Comparison of ENCODE assay signal across 1 fruit fly cellular context in the genomic region with DNA sequence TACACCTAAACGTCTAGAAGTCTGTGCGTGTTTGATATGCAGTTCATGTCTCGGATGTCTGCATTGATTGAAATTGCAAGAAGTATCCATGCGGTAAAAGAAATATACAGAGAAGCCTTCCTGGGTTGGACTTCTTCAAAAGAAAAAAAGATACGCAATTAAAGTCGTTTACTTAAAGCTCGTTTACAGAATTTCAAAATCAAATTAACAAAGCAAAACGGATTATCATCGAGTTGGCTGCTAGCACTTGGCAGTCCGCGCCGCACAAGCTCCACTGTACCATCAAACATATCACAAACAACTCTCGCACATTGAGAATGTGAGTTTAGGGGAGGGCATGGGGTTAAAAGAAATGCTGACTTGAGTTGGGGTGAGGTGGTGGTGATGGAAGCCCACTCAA.
TF ChIP-seq lines count a peak whose summit lies in the region.

No protein-coding gene starts in this region.

TF ChIP-seq in whole organism, embryonic, 481 proteins besides CTCF, POLR2A, EP300 and RAD21 (continued from another document and continues in another):
- TF ChIP-seq gcm (GFP tag; optimal IDR thresholded peaks at IDR 0.05; lab: Kevin White, UChicago) (peak; percentile 61), ash1 (GFP tag; optimal IDR thresholded peaks at IDR 0.05; lab: Kevin White, UChicago) (no peak), CG2129 (GFP tag; IDR thresholded peaks at IDR 0.05; lab: Robert Waterston, UW; ENCODE audit: partially characterized antibody) (no peak), repo (GFP tag; optimal IDR thresholded peaks at IDR 0.05; lab: Kevin White, UChicago) (peak; percentile 50), lmd (GFP tag; IDR thresholded peaks at IDR 0.05; lab: Robert Waterston, UW) (peak; percentile 72), HHEX (GFP tag; optimal IDR thresholded peaks at IDR 0.05; lab: Kevin White, UChicago) (peak; percentile 47), ro (GFP tag; IDR thresholded peaks at IDR 0.05; lab: Robert Waterston, UW) (0 out of 2 replicates have a peak, but pooled peaks have one; percentile 24), CG12071 (GFP tag; optimal IDR thresholded peaks at IDR 0.05; lab: Kevin White, UChicago) (peak; percentile 63), nau (GFP tag; optimal IDR thresholded peaks at IDR 0.05; lab: Kevin White, UChicago) (peak; percentile 12), Nf-YC (tag; optimal IDR thresholded peaks at IDR 0.05; lab: Kevin White, UChicago) (no peak), sim (GFP tag; IDR thresholded peaks at IDR 0.05; lab: Robert Waterston, UW) (no peak), lov (optimal IDR thresholded peaks at IDR 0.05; lab: Kevin White, UChicago) (no peak), lov (GFP tag; IDR thresholded peaks at IDR 0.05; lab: Robert Waterston, UW) (peak; percentile 84), dimm (GFP tag; IDR thresholded peaks at IDR 0.05; lab: Robert Waterston, UW) (0 out of 2 replicates have a peak, but pooled peaks have one; percentile 43), Meics (GFP tag; optimal IDR thresholded peaks at IDR 0.05; lab: Kevin White, UChicago) (peak; percentile 51), E2f1 (GFP tag; IDR thresholded peaks at IDR 0.05; lab: Robert Waterston, UW) (peak; percentile 64), odd (GFP tag; optimal IDR thresholded peaks at IDR 0.05; lab: Kevin White, UChicago) (peak; percentile 53), B-H2 (GFP tag; optimal IDR thresholded peaks at IDR 0.05; lab: Kevin White, UChicago) (no peak), gsb-n (tag; optimal IDR thresholded peaks at IDR 0.05; lab: Kevin White, UChicago) (peak; percentile 75), CG9817 (tag; optimal IDR thresholded peaks at IDR 0.05; lab: Kevin White, UChicago) (peak; percentile 64), CG33557 (GFP tag; optimal IDR thresholded peaks at IDR 0.05; lab: Kevin White, UChicago) (peak; percentile 73), CG4424 (GFP tag; optimal IDR thresholded peaks at IDR 0.05; lab: Kevin White, UChicago) (peak; percentile 75), CG13287 (GFP tag; IDR thresholded peaks at IDR 0.05; lab: Robert Waterston, UW; ENCODE audit: partially characterized antibody) (no peak), Hr51 (GFP tag; optimal IDR thresholded peaks at IDR 0.05; lab: Kevin White, UChicago) (peak in 1 of 2 experiments; percentile 68), tll (GFP tag; optimal IDR thresholded peaks at IDR 0.05; lab: Kevin White, UChicago) (no peak), tap (tag; optimal IDR thresholded peaks at IDR 0.05; lab: Kevin White, UChicago) (peak; percentile 72), Tbp (GFP tag; optimal IDR thresholded peaks at IDR 0.05; lab: Kevin White, UChicago) (no peak), CG11456 (GFP tag; IDR thresholded peaks at IDR 0.05; lab: Robert Waterston, UW) (peak; percentile 72), Spps (tag; optimal IDR thresholded peaks at IDR 0.05; lab: Kevin White, UChicago) (peak; percentile 75), CG2678 (tag; optimal IDR thresholded peaks at IDR 0.05; lab: Kevin White, UChicago) (peak; percentile 73), pho (GFP tag; optimal IDR thresholded peaks at IDR 0.05; lab: Kevin White, UChicago) (no peak), trem (tag; optimal IDR thresholded peaks at IDR 0.05; lab: Kevin White, UChicago) (peak; percentile 68), sens (GFP tag; lab: Kevin White, UChicago) (peak; percentile 96), CG4854 (GFP tag; optimal IDR thresholded peaks at IDR 0.05; lab: Kevin White, UChicago) (peak; percentile 43), CG14667 (GFP tag; IDR thresholded peaks at IDR 0.05; lab: Robert Waterston, UW) (peak; percentile 63), aop (GFP tag; IDR thresholded peaks at IDR 0.05; lab: Robert Waterston, UW) (0 out of 2 replicates have a peak, but pooled peaks have one; percentile 32), CG12659 (GFP tag; optimal IDR thresholded peaks at IDR 0.05; lab: Kevin White, UChicago) (peak; percentile 62), CG11085 (GFP tag; IDR thresholded peaks at IDR 0.05; lab: Robert Waterston, UW) (no peak; the same call in 1 of the 2 replicates), YL-1 (GFP tag; optimal IDR thresholded peaks at IDR 0.05; lab: Kevin White, UChicago) (no peak), kni (GFP tag; optimal IDR thresholded peaks at IDR 0.05; lab: Kevin White, UChicago) (peak; percentile 12), mld (GFP tag; IDR thresholded peaks at IDR 0.05; lab: Robert Waterston, UW; ENCODE audit: partially characterized antibody) (no peak), p53 (GFP tag; optimal IDR thresholded peaks at IDR 0.05; lab: Kevin White, UChicago) (no peak), CG17612 (GFP tag; IDR thresholded peaks at IDR 0.05; lab: Robert Waterston, UW) (no peak), ken (GFP tag; IDR thresholded peaks at IDR 0.05; lab: Robert Waterston, UW) (peak; percentile 85), Atf-2 (GFP tag; optimal IDR thresholded peaks at IDR 0.05; lab: Kevin White, UChicago) (peak; percentile 59), CG15696 (tag; optimal IDR thresholded peaks at IDR 0.05; lab: Kevin White, UChicago) (peak; percentile 69), ato (GFP tag; IDR thresholded peaks at IDR 0.05; lab: Robert Waterston, UW; ENCODE audit: partially characterized antibody) (no peak), CG1603 (tag; optimal IDR thresholded peaks at IDR 0.05; lab: Kevin White, UChicago) (peak; percentile 85), jing (GFP tag; optimal IDR thresholded peaks at IDR 0.05; lab: Kevin White, UChicago) (peak; percentile 64), tin (GFP tag; optimal IDR thresholded peaks at IDR 0.05; lab: Kevin White, UChicago) (peak; percentile 87), Dbx (GFP tag; IDR thresholded peaks at IDR 0.05; lab: Robert Waterston, UW) (0 out of 3 replicates have a peak, but pooled peaks have one; percentile 21), CG12769 (tag; optimal IDR thresholded peaks at IDR 0.05; lab: Kevin White, UChicago) (peak; percentile 60), Ravus (GFP tag; IDR thresholded peaks at IDR 0.05; lab: Robert Waterston, UW) (peak; percentile 17; the same call in 1 of the 2 replicates), Dll (GFP tag; IDR thresholded peaks at IDR 0.05; lab: Robert Waterston, UW; ENCODE audit: partially characterized antibody) (no peak), Bgb (GFP tag; IDR thresholded peaks at IDR 0.05; lab: Robert Waterston, UW; ENCODE audit: partially characterized antibody) (no peak), Gug (GFP tag; IDR thresholded peaks at IDR 0.05; lab: Robert Waterston, UW) (peak; percentile 85; the same call in 3 of the 4 replicates), stwl (tag; optimal IDR thresholded peaks at IDR 0.05; lab: Kevin White, UChicago) (peak; percentile 27), CG15601 (tag; optimal IDR thresholded peaks at IDR 0.05; lab: Kevin White, UChicago) (peak; percentile 80), ap (GFP tag; IDR thresholded peaks at IDR 0.05; lab: Robert Waterston, UW) (peak; percentile 62), Vsx1 (GFP tag; optimal IDR thresholded peaks at IDR 0.05; lab: Kevin White, UChicago) (peak; percentile 21), slp2 (GFP tag; optimal IDR thresholded peaks at IDR 0.05; lab: Kevin White, UChicago) (peak; percentile 70), CG6654 (GFP tag; optimal IDR thresholded peaks at IDR 0.05; lab: Kevin White, UChicago) (peak; percentile 27), wor (GFP tag; IDR thresholded peaks at IDR 0.05; lab: Robert Waterston, UW) (peak; percentile 72), CG10654 (GFP tag; optimal IDR thresholded peaks at IDR 0.05; lab: Kevin White, UChicago) (peak; percentile 57), en (GFP tag; optimal IDR thresholded peaks at IDR 0.05; lab: Kevin White, UChicago) (peak; percentile 38), CG7839 (tag; optimal IDR thresholded peaks at IDR 0.05; lab: Kevin White, UChicago) (peak; percentile 75), emc (GFP tag; optimal IDR thresholded peaks at IDR 0.05; lab: Kevin White, UChicago) (no peak), Asciz (GFP tag; optimal IDR thresholded peaks at IDR 0.05; lab: Kevin White, UChicago) (peak; percentile 72), CG1647 (GFP tag; optimal IDR thresholded peaks at IDR 0.05; lab: Kevin White, UChicago) (peak; percentile 38), CG4730 (GFP tag; IDR thresholded peaks at IDR 0.05; lab: Robert Waterston, UW) (peak; percentile 65), dysf (GFP tag; IDR thresholded peaks at IDR 0.05; lab: Robert Waterston, UW) (peak; percentile 72), Awh (GFP tag; IDR thresholded peaks at IDR 0.05; lab: Robert Waterston, UW) (peak; percentile 66), lilli (GFP tag; optimal IDR thresholded peaks at IDR 0.05; lab: Kevin White, UChicago) (peak; percentile 61), Eip74EF (GFP tag; optimal IDR thresholded peaks at IDR 0.05; lab: Kevin White, UChicago) (peak in 1 of 2 experiments; percentile 17), CG18011 (GFP tag; optimal IDR thresholded peaks at IDR 0.05; lab: Kevin White, UChicago) (no peak), her (GFP tag; optimal IDR thresholded peaks at IDR 0.05; lab: Kevin White, UChicago) (peak; percentile 63), Opbp (GFP tag; IDR thresholded peaks at IDR 0.05; lab: Robert Waterston, UW; ENCODE audit: partially characterized antibody) (no peak), NFAT (GFP tag; IDR thresholded peaks at IDR 0.05; lab: Robert Waterston, UW) (peak; percentile 46), CG17385 (GFP tag; optimal IDR thresholded peaks at IDR 0.05; lab: Kevin White, UChicago) (peak; percentile 66), CG15073 (GFP tag; optimal IDR thresholded peaks at IDR 0.05; lab: Kevin White, UChicago) (no peak), CG7786 (GFP tag; optimal IDR thresholded peaks at IDR 0.05; lab: Kevin White, UChicago) (peak; percentile 61), Rx (GFP tag; IDR thresholded peaks at IDR 0.05; lab: Robert Waterston, UW) (peak; percentile 66), dati (GFP tag; IDR thresholded peaks at IDR 0.05; lab: Robert Waterston, UW) (no peak), pum (GFP tag; optimal IDR thresholded peaks at IDR 0.05; lab: Kevin White, UChicago) (peak; percentile 75), sob (GFP tag; IDR thresholded peaks at IDR 0.05; lab: Robert Waterston, UW) (peak; percentile 74), CG12942 (GFP tag; optimal IDR thresholded peaks at IDR 0.05; lab: Kevin White, UChicago) (peak; percentile 59), chinmo (GFP tag; IDR thresholded peaks at IDR 0.05; lab: Robert Waterston, UW; ENCODE audit: partially characterized antibody) (no peak), dmrt11E (tag; optimal IDR thresholded peaks at IDR 0.05; lab: Kevin White, UChicago) (peak; percentile 82), jigr1 (GFP tag; IDR thresholded peaks at IDR 0.05; lab: Robert Waterston, UW) (no peak), gfzf (GFP tag; optimal IDR thresholded peaks at IDR 0.05; lab: Kevin White, UChicago) (no peak), CG12744 (GFP tag; optimal IDR thresholded peaks at IDR 0.05; lab: Kevin White, UChicago) (no peak), Gsc (GFP tag; IDR thresholded peaks at IDR 0.05; lab: Robert Waterston, UW) (no peak), CG7928 (GFP tag; optimal IDR thresholded peaks at IDR 0.05; lab: Kevin White, UChicago) (no peak), CG17186 (GFP tag; optimal IDR thresholded peaks at IDR 0.05; lab: Kevin White, UChicago) (peak; percentile 57), CG30020 (tag; optimal IDR thresholded peaks at IDR 0.05; lab: Kevin White, UChicago) (peak; percentile 21), CG17568 (GFP tag; optimal IDR thresholded peaks at IDR 0.05; lab: Kevin White, UChicago) (peak; percentile 60), CG12299 (tag; optimal IDR thresholded peaks at IDR 0.05; lab: Kevin White, UChicago) (peak; percentile 43), cato (GFP tag; optimal IDR thresholded peaks at IDR 0.05; lab: Kevin White, UChicago; ENCODE audit: borderline replicate concordance) (peak; percentile 62), CG2889 (GFP tag; IDR thresholded peaks at IDR 0.05; lab: Robert Waterston, UW) (no peak), crol (GFP tag; IDR thresholded peaks at IDR 0.05; lab: Robert Waterston, UW) (peak; percentile 13; the same call in 1 of the 2 replicates), Med (GFP tag; lab: Kevin White, UChicago) (peak; percentile 90), CG14441 (GFP tag; IDR thresholded peaks at IDR 0.05; lab: Robert Waterston, UW) (peak; percentile 47; the same call in 1 of the 2 replicates), pfk (GFP tag; optimal IDR thresholded peaks at IDR 0.05; lab: Kevin White, UChicago) (no peak), Bteb2 (GFP tag; optimal IDR thresholded peaks at IDR 0.05; lab: Kevin White, UChicago) (peak; percentile 51), CG8388 (GFP tag; optimal IDR thresholded peaks at IDR 0.05; lab: Kevin White, UChicago) (peak; percentile 71), Hmx (GFP tag; optimal IDR thresholded peaks at IDR 0.05; lab: Kevin White, UChicago) (no peak), lola (GFP tag; optimal IDR thresholded peaks at IDR 0.05; lab: Kevin White, UChicago) (peak in 1 of 3 experiments; percentile 78), CG33213 (GFP tag; optimal IDR thresholded peaks at IDR 0.05; lab: Kevin White, UChicago) (peak; percentile 43), HLH4C (GFP tag; IDR thresholded peaks at IDR 0.05; lab: Robert Waterston, UW; ENCODE audit: partially characterized antibody) (no peak), Hr3 (GFP tag; optimal IDR thresholded peaks at IDR 0.05; lab: Kevin White, UChicago) (peak; percentile 64), CG6683 (GFP tag; optimal IDR thresholded peaks at IDR 0.05; lab: Kevin White, UChicago) (peak; percentile 8), unpg (GFP tag; optimal IDR thresholded peaks at IDR 0.05; lab: Kevin White, UChicago) (peak; percentile 81), bbx (GFP tag; IDR thresholded peaks at IDR 0.05; lab: Robert Waterston, UW; ENCODE audit: partially characterized antibody) (no peak), CG10565 (GFP tag; optimal IDR thresholded peaks at IDR 0.05; lab: Kevin White, UChicago) (no peak), Lpt (GFP tag; optimal IDR thresholded peaks at IDR 0.05; lab: Kevin White, UChicago) (no peak), gro (GFP tag; optimal IDR thresholded peaks at IDR 0.05; lab: Kevin White, UChicago) (no peak), trh (GFP tag; optimal IDR thresholded peaks at IDR 0.05; lab: Kevin White, UChicago) (no peak), CG18599 (GFP tag; optimal IDR thresholded peaks at IDR 0.05; lab: Kevin White, UChicago) (peak; percentile 68), HmgD (GFP tag; optimal IDR thresholded peaks at IDR 0.05; lab: Kevin White, UChicago) (no peak), pzg (GFP tag; optimal IDR thresholded peaks at IDR 0.05; lab: Kevin White, UChicago) (no peak), CG14860 (GFP tag; IDR thresholded peaks at IDR 0.05; lab: Robert Waterston, UW; ENCODE audit: partially characterized antibody) (no peak), inv (GFP tag; IDR thresholded peaks at IDR 0.05; lab: Robert Waterston, UW; ENCODE audit: partially characterized antibody) (no peak), CG16815 (GFP tag; optimal IDR thresholded peaks at IDR 0.05; lab: Kevin White, UChicago) (peak; percentile 65), Atf6 (GFP tag; IDR thresholded peaks at IDR 0.05; lab: Robert Waterston, UW) (peak; percentile 26; the same call in 1 of the 2 replicates), Lhr (GFP tag; optimal IDR thresholded peaks at IDR 0.05; lab: Kevin White, UChicago) (peak; percentile 32)
